Worm (Caenorhabditis elegans): Measurements from ENCODE around the gene F07C6.6.

DNA sequence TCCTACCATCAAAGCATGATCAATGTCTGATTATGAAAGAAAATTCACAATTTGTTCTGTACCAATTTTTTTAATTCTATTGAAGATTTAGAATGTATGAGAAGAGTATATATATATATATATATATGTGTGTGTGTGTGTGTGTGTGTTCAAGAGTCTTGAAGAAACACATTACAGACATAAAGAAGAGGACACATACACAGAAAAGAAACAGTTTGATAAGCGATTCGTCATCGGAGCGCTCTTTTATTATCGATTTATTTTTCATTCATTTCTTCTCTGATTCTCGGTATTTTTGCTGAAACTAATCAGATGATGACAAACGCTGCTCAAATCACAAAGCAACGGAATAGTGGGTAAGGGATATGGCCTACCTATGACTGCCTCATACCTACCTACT is 1.0 kb downstream of the F07C6.6 start, which contains the start of gene pin-2:
- no peak for TF ChIP-seq ref-1 (GFP tag; conservative IDR thresholded peaks at IDR 0.05)
- TF ChIP-seq klf-2 (GFP tag; conservative IDR thresholded peaks at IDR 0.05), result no peak
- no peak for TF ChIP-seq ztf-23 (GFP tag; IDR thresholded peaks at IDR 0.05)
- no peak for TF ChIP-seq flt-1 (GFP tag; IDR thresholded peaks at IDR 0.05)
- no peak for TF ChIP-seq T22C8.4 (GFP tag; IDR thresholded peaks at IDR 0.05)
- TF ChIP-seq cog-1 (tag; optimal IDR thresholded peaks at IDR 0.05), result no peak
